Fruit fly (Drosophila melanogaster): ENCODE measurements around the gene CG9259.

CG9259 gene

DNA sequence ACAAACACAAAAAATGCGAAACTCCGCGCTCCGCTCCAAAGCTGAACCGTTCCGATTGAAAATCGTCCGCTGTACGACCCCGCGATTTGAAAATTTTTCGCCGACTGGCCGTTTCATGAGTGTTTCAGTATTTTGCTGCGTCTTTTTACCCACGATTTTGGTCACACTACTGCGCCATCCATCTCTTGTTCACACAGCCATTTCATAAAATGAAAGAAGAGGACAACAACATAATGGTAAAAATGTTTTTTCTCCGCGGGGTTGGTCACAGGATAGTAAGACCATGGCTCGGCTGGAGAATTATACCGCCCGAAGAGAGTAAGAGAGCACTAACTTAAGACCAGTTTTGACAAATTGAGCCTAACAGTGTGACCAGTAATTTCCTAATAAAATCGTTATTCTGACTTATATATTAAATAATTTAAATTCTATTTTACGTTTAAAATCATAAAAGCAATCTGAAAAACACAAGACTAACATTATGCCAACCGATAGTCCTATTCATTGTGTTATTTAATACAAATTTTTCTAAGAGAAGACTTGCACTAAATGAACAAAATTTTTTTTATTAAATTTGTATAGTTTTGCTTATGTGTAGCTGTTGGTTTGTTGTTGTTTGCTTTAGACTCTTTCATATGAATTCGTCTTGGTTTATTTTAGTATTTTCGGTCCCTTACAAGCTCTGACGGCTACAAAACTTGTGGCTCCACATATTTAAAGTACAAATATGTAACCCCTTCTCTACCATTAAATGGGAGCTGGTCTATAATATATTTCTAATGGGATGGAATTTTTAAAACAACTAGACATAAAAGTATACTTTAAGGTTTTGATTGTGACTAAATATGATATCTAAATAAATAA is 37.1 kb upstream of the CG9259 start, which contains the start of gene CG42238 (continued):
- no peak for TF ChIP-seq CG2202 (tag; optimal IDR thresholded peaks at IDR 0.05)
- TF ChIP-seq Doc2 (GFP tag; IDR thresholded peaks at IDR 0.05), result no peak
- TF ChIP-seq Side (GFP tag; optimal IDR thresholded peaks at IDR 0.05), result no peak
- TF ChIP-seq CG17385 (GFP tag; optimal IDR thresholded peaks at IDR 0.05), result no peak
- TF ChIP-seq CG1024 (GFP tag; IDR thresholded peaks at IDR 0.05), result peak; percentile 34; the same call in 1 of the 2 replicates
- TF ChIP-seq ken (GFP tag; IDR thresholded peaks at IDR 0.05), result peak; percentile 10; the same call in 1 of the 3 replicates
- TF ChIP-seq Dref (GFP tag; IDR thresholded peaks at IDR 0.05), result no peak
- peak; percentile 57 for TF ChIP-seq CG14710 (tag; optimal IDR thresholded peaks at IDR 0.05)
- TF ChIP-seq CG6272 (GFP tag; IDR thresholded peaks at IDR 0.05), result no peak
- TF ChIP-seq dm (GFP tag; optimal IDR thresholded peaks at IDR 0.05), result no peak
- no peak for TF ChIP-seq CG12104 (GFP tag; optimal IDR thresholded peaks at IDR 0.05)
- TF ChIP-seq Xbp1 (GFP tag; optimal IDR thresholded peaks at IDR 0.05), result no peak
- TF ChIP-seq tup (GFP tag; optimal IDR thresholded peaks at IDR 0.05), result no peak
- TF ChIP-seq sisA (GFP tag; IDR thresholded peaks at IDR 0.05), result peak; percentile 6; the same call in 1 of the 2 replicates
- TF ChIP-seq cwo (GFP tag; optimal IDR thresholded peaks at IDR 0.05), result no peak
- no peak for TF ChIP-seq CG12155 (GFP tag; optimal IDR thresholded peaks at IDR 0.05)
- TF ChIP-seq CG10321 (GFP tag; IDR thresholded peaks at IDR 0.05), result peak; percentile 92
- no peak for TF ChIP-seq CG11696 (GFP tag; IDR thresholded peaks at IDR 0.05)
- TF ChIP-seq tgo (GFP tag; IDR thresholded peaks at IDR 0.05), result no peak; the same call in 2 of the 3 replicates
- no peak for TF ChIP-seq Meics (GFP tag; optimal IDR thresholded peaks at IDR 0.05)
- TF ChIP-seq CG11093 (GFP tag; IDR thresholded peaks at IDR 0.05), result no peak
- TF ChIP-seq hth (optimal IDR thresholded peaks at IDR 0.05), result no peak
- no peak for TF ChIP-seq CG12299 (tag; optimal IDR thresholded peaks at IDR 0.05)
- no peak for TF ChIP-seq sc (optimal IDR thresholded peaks at IDR 0.05)
- no peak for TF ChIP-seq sc (GFP tag; optimal IDR thresholded peaks at IDR 0.05)
- TF ChIP-seq Atf-2 (GFP tag; optimal IDR thresholded peaks at IDR 0.05), result no peak
- TF ChIP-seq lola (GFP tag; optimal IDR thresholded peaks at IDR 0.05), result no peak
- no peak for TF ChIP-seq slou (GFP tag; optimal IDR thresholded peaks at IDR 0.05)
- no peak for TF ChIP-seq CG6175 (GFP tag; IDR thresholded peaks at IDR 0.05)
- TF ChIP-seq Abd-B (GFP tag; optimal IDR thresholded peaks at IDR 0.05), result peak; percentile 29
- TF ChIP-seq Neu2 (GFP tag; optimal IDR thresholded peaks at IDR 0.05; ENCODE audit: borderline replicate concordance), result no peak
- TF ChIP-seq CG7745 (tag; optimal IDR thresholded peaks at IDR 0.05), result no peak
- peak; percentile 61 for TF ChIP-seq nerfin-2 (GFP tag; IDR thresholded peaks at IDR 0.05; ENCODE audit: partially characterized antibody)
- TF ChIP-seq CrebB (tag; optimal IDR thresholded peaks at IDR 0.05), result no peak
- no peak for TF ChIP-seq lov (optimal IDR thresholded peaks at IDR 0.05)
- 0 out of 3 replicates have a peak, but pooled peaks have one; percentile 50 for TF ChIP-seq lov (GFP tag; IDR thresholded peaks at IDR 0.05)
- peak; percentile 30 for TF ChIP-seq Fer1 (GFP tag; optimal IDR thresholded peaks at IDR 0.05)
- TF ChIP-seq Gug (GFP tag; IDR thresholded peaks at IDR 0.05), result 0 out of 4 replicates have a peak, but pooled peaks have one; percentile 13
- TF ChIP-seq CG4854 (GFP tag; optimal IDR thresholded peaks at IDR 0.05), result no peak
- peak; percentile 48 for TF ChIP-seq CG9932 (GFP tag; IDR thresholded peaks at IDR 0.05)
- TF ChIP-seq esg (GFP tag; conservative IDR thresholded peaks at IDR 0.05), result no peak
- TF ChIP-seq tna (GFP tag; IDR thresholded peaks at IDR 0.05; ENCODE audit: partially characterized antibody), result peak; percentile 43; the same call in 1 of the 2 replicates
- no peak for TF ChIP-seq Hmr (GFP tag; optimal IDR thresholded peaks at IDR 0.05)
- TF ChIP-seq Deaf1 (tag; optimal IDR thresholded peaks at IDR 0.05), result no peak
- no peak for TF ChIP-seq CG17612 (GFP tag; IDR thresholded peaks at IDR 0.05)
- peak; percentile 79 for TF ChIP-seq Kr (GFP tag; optimal IDR thresholded peaks at IDR 0.05)
- TF ChIP-seq gro (GFP tag; optimal IDR thresholded peaks at IDR 0.05), result no peak
- no peak for TF ChIP-seq CG7271 (tag; optimal IDR thresholded peaks at IDR 0.05)
- TF ChIP-seq vnd (GFP tag; IDR thresholded peaks at IDR 0.05; ENCODE audit: partially characterized antibody), result no peak
- TF ChIP-seq CHES-1-like (GFP tag; optimal IDR thresholded peaks at IDR 0.05), result peak; percentile 29

All from whole organism, embryonic.